Worm (Caenorhabditis elegans): ENCODE results near the gene abts-4.

abts-4 gene

DNA sequence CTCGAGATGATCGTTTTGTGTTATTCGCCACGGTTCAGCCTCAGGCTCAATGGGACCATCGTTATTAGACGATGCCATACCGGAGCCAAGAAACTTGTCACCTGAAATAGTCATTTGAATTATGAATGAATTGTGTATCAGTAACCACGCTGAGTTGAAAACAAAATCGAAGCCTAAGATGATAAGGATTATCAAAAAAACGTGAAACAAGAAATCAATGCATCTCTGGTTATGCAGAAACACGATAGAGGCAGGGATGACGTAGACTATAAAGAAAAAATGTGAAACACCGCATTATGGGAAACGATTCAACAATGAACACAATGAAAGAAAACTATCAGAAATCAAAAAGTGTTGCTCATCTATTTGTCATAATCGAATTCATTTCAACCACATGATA lies 38.6 kb downstream of the abts-4 start, which contains the start of gene smf-1:
smf-1 (minus strand) TSS at position 101 of the 400 bp plus-strand sequence.
- TF ChIP-seq pat-9 (tag; optimal IDR thresholded peaks at IDR 0.05) (no peak), unc-86 (tag; optimal IDR thresholded peaks at IDR 0.05) (no peak), K09A11.1 (tag; optimal IDR thresholded peaks at IDR 0.05; ENCODE audit: insufficient read depth) (no peak), ttx-3 (tag; optimal IDR thresholded peaks at IDR 0.05) (no peak), che-1 (tag; optimal IDR thresholded peaks at IDR 0.05) (no peak), F13H6.1 (tag; optimal IDR thresholded peaks at IDR 0.05) (no peak), lim-6 (tag; optimal IDR thresholded peaks at IDR 0.05) (no peak), pha-2 (tag; optimal IDR thresholded peaks at IDR 0.05) (no peak), hlh-8 (tag; optimal IDR thresholded peaks at IDR 0.05) (no peak), pha-4 (tag; optimal IDR thresholded peaks at IDR 0.05) (no peak), ceh-48 (tag; optimal IDR thresholded peaks at IDR 0.05) (no peak), ceh-31 (tag; optimal IDR thresholded peaks at IDR 0.05) (no peak), ceh-22 (tag; optimal IDR thresholded peaks at IDR 0.05) (no peak), hlh-30 (tag; optimal IDR thresholded peaks at IDR 0.05; ENCODE audit: insufficient read depth) (no peak), dmd-4 (tag; optimal IDR thresholded peaks at IDR 0.05; ENCODE audit: borderline replicate concordance) (no peak), elt-2 (tag; optimal IDR thresholded peaks at IDR 0.05) (no peak), madf-2 (tag; optimal IDR thresholded peaks at IDR 0.05) (no peak)

- TF ChIP-seq ttx-3 (tag; optimal IDR thresholded peaks at IDR 0.05) (no peak), ama-1 (optimal IDR thresholded peaks at IDR 0.05) (no peak), fkh-10 (GFP tag; optimal IDR thresholded peaks at IDR 0.05) (no peak), unc-55 (GFP tag; optimal IDR thresholded peaks at IDR 0.05) (no peak), ahr-1 (tag; optimal IDR thresholded peaks at IDR 0.05) (no peak), npax-4 (tag; optimal IDR thresholded peaks at IDR 0.05) (no peak), ceh-30 (tag; optimal IDR thresholded peaks at IDR 0.05) (no peak), ceh-9 (tag; optimal IDR thresholded peaks at IDR 0.05) (no peak), nhr-232 (tag; optimal IDR thresholded peaks at IDR 0.05) (no peak), ceh-22 (tag; optimal IDR thresholded peaks at IDR 0.05) (no peak), tbx-2 (tag; optimal IDR thresholded peaks at IDR 0.05) (no peak), ceh-24 (tag; optimal IDR thresholded peaks at IDR 0.05) (no peak), pha-4 (tag; optimal IDR thresholded peaks at IDR 0.05) (no peak)
Observed at ce11 chrX:6718595-6718994, 42.9 kb downstream of the abts-4 start, which contains the start of gene smf-2. Gene smf-2 (minus strand): TSS chrX:6718695.

ce11 chrX:6713277-6713676 lies 48.3 kb downstream of the abts-4 start, which contains the start of gene nas-11:
Gene nas-11 (plus strand): TSS chrX:6713577.
- TF ChIP-seq ahr-1 (tag; optimal IDR thresholded peaks at IDR 0.05) (no peak), tbx-2 (tag; optimal IDR thresholded peaks at IDR 0.05) (no peak), che-1 (tag; optimal IDR thresholded peaks at IDR 0.05) (no peak), ceh-30 (tag; optimal IDR thresholded peaks at IDR 0.05) (no peak), eyg-1 (tag; optimal IDR thresholded peaks at IDR 0.05) (no peak), ceh-31 (tag; optimal IDR thresholded peaks at IDR 0.05) (no peak), nhr-11 (tag; optimal IDR thresholded peaks at IDR 0.05) (no peak), ceh-6 (GFP tag; optimal IDR thresholded peaks at IDR 0.05) (no peak), madf-2 (tag; optimal IDR thresholded peaks at IDR 0.05) (no peak), T23F11.4 (GFP tag; optimal IDR thresholded peaks at IDR 0.05) (no peak), npax-4 (tag; optimal IDR thresholded peaks at IDR 0.05) (no peak)

DNA sequence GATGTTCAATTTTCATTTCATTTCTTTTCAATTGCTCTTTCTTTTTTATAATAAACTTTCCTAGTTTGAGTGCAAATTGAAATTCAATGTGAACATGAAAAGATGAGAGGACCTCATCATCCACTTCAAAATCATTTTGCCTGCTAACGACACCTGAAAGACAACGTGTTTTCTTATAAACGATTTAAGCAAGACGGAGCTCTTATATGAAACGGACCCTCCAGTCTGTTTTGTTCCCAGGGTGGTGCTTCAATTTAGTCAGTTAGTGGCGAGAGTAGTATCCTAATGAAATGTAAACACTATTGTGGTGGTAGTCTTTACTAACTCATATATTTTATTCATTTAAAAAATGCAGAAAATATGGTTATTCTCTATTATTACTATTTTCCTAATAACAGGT lies 52.3 kb downstream of the abts-4 start, which contains the start of gene acr-3:
acr-3 (plus strand) TSS at position 301 of the 400 bp plus-strand sequence.
- TF ChIP-seq ref-2 (tag; optimal IDR thresholded peaks at IDR 0.05), result no peak
- no peak for TF ChIP-seq C38D4.7 (GFP tag; optimal IDR thresholded peaks at IDR 0.05)
- TF ChIP-seq ceh-22 (tag; optimal IDR thresholded peaks at IDR 0.05), result no peak
- TF ChIP-seq ahr-1 (tag; optimal IDR thresholded peaks at IDR 0.05), result no peak
- TF ChIP-seq dmd-4 (tag; optimal IDR thresholded peaks at IDR 0.05; ENCODE audit: borderline replicate concordance), result no peak
- no peak for TF ChIP-seq ttx-3 (tag; optimal IDR thresholded peaks at IDR 0.05)
- no peak for TF ChIP-seq che-1 (tag; optimal IDR thresholded peaks at IDR 0.05)
- TF ChIP-seq C08G9.2 (tag; optimal IDR thresholded peaks at IDR 0.05), result no peak
- no peak for TF ChIP-seq fax-1 (tag; optimal IDR thresholded peaks at IDR 0.05)
- TF ChIP-seq sox-4 (tag; optimal IDR thresholded peaks at IDR 0.05), result no peak
- TF ChIP-seq nhr-232 (tag; optimal IDR thresholded peaks at IDR 0.05), result no peak
- no peak for TF ChIP-seq T23F11.4 (GFP tag; optimal IDR thresholded peaks at IDR 0.05)
- TF ChIP-seq ceh-2 (tag; optimal IDR thresholded peaks at IDR 0.05), result no peak

Measured in whole organism, late embryonic.